Worm (Caenorhabditis elegans): ENCODE measurements around the gene W06B4.1.

DNA sequence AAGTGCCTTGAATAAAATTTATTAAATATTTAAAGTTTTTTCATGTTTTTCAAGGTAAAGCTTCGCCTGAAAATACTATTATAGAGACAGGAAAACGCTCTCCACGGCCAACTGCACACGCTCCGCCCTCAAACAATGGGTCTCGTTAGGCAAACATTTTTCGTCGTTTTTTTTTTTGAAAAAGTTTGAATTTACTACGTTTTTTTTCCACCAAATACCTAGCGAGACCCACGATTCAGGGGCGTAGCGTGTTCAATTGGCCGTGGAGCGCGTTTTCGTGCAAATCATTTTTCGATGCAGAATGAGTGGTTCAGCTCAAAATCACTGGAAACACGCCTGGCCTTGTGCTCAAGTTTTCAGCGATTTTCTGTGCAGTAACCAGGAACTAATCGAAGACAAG is 3.5 kb upstream of the W06B4.1 start, which contains the start of gene W06B4.2:
- TF ChIP-seq lin-13 (GFP tag; optimal IDR thresholded peaks at IDR 0.05) (no peak), R02D3.7 (tag; optimal IDR thresholded peaks at IDR 0.05) (no peak), unc-55 (GFP tag; optimal IDR thresholded peaks at IDR 0.05) (no peak), blmp-1 (tag; optimal IDR thresholded peaks at IDR 0.05; ENCODE audit: insufficient read depth) (no peak), ztf-4 (tag; optimal IDR thresholded peaks at IDR 0.05) (no peak), aly-2 (tag; optimal IDR thresholded peaks at IDR 0.05) (no peak), nhr-77 (tag; optimal IDR thresholded peaks at IDR 0.05) (no peak), zag-1 (tag; optimal IDR thresholded peaks at IDR 0.05) (no peak)

Data from whole organism, L2 larva.